Worm (Caenorhabditis elegans): Measurements from ENCODE around the gene sid-2.

DNA sequence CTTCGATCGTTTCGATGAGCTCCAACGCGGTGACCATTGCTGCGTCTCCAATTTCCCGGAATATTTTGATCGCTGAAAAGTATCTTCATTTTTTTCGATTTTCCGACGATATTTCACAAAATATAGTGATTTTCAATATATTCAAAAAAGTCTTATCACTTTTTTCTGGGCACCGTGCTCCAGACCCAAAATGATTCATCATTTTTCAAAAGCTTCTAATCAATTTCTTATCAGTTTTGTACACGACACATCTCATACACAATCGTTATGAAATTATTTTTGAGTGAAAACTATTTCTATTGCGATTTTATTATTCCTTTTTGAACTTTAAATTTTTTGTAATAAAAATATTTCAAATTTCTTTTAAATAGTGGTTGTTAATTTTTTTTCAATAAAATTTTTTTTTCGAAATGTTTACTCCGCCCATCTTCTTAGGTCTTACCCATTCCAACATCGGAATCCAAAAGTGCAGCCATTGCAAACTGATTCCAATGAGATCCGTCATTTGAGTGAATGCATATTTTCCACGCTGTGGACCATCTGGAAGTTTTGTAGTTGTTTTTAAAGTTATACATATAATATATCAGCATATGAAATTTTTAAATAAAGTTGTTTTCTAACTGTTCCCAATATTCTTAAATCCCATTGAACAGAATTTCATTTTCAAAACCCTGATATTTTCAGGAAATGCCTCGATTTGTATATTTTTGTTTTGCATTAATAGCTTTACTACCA, at the start of gene sid-2:
- TF ChIP-seq nhr-2 (tag; optimal IDR thresholded peaks at IDR 0.05) (no peak), zip-8 (tag; optimal IDR thresholded peaks at IDR 0.05) (no peak), snpc-4 (tag; optimal IDR thresholded peaks at IDR 0.05) (no peak), unc-39 (tag; optimal IDR thresholded peaks at IDR 0.05) (no peak), lin-13 (tag; optimal IDR thresholded peaks at IDR 0.05) (no peak), ceh-43 (GFP tag; optimal IDR thresholded peaks at IDR 0.05) (no peak), nhr-237 (tag; optimal IDR thresholded peaks at IDR 0.05) (no peak), sem-2 (GFP tag; optimal IDR thresholded peaks at IDR 0.05) (no peak), nhr-28 (tag; optimal IDR thresholded peaks at IDR 0.05) (no peak), blmp-1 (tag; optimal IDR thresholded peaks at IDR 0.05) (no peak), ceh-83 (GFP tag; optimal IDR thresholded peaks at IDR 0.05) (no peak), pha-4 (tag; optimal IDR thresholded peaks at IDR 0.05) (no peak), mls-2 (tag; optimal IDR thresholded peaks at IDR 0.05) (no peak), ztf-11 (tag; optimal IDR thresholded peaks at IDR 0.05) (no peak)

All from whole organism, mixed stage, embryonic.